Fruit fly (Drosophila melanogaster) whole organism, embryonic: ENCODE data around the gene CG17777.

Experiments used
- Abd-B ChIP-seq: fragments of 200-800 bp; sonication (Bioruptor generic); optimal IDR thresholded peaks from 2 replicates; lab custom pipeline; 2018; ENCODE audit warnings: missing biosample characterization, mild to moderate bottlenecking, missing genetic modification characterization, moderate library complexity
- Adf1 ChIP-seq: fragments of 200-800 bp; sonication (Bioruptor generic); IDR thresholded peaks from 2 replicates; pipeline ENCODE4 v1.3.6; 2022; ENCODE audit warnings: missing biosample characterization, missing genetic modification characterization
- Atf3 ChIP-seq: fragments of 200-800 bp; sonication (Bioruptor generic); optimal IDR thresholded peaks from 3 replicates; lab custom pipeline; 2016; ENCODE audit warnings: missing biosample characterization, missing genetic modification characterization
- B-H2 ChIP-seq: fragments of 200-800 bp; sonication (Bioruptor generic); optimal IDR thresholded peaks from 2 replicates; lab custom pipeline; 2018; ENCODE audit warnings: missing biosample characterization, mild to moderate bottlenecking, missing genetic modification characterization
- Bgb ChIP-seq: fragments of 200-800 bp; sonication (Bioruptor generic); IDR thresholded peaks from 2 replicates; pipeline ENCODE4 v1.3.6; 2022; ENCODE audit warnings: missing biosample characterization, missing genetic modification characterization; ENCODE audit not compliant: partially characterized antibody
- Blimp-1 ChIP-seq: fragments of 200-800 bp; sonication (Bioruptor generic); optimal IDR thresholded peaks from 3 replicates; lab custom pipeline; 2018; ENCODE audit warnings: missing biosample characterization, missing genetic modification characterization, mild to moderate bottlenecking, moderate library complexity, missing genetic modification reagents
- CG10274 ChIP-seq: fragments of 200-800 bp; sonication (Bioruptor generic); optimal IDR thresholded peaks from 3 replicates; lab custom pipeline; 2017; ENCODE audit warnings: missing biosample characterization, mild to moderate bottlenecking, missing genetic modification characterization
- CG11398 ChIP-seq: fragments of 200-800 bp; sonication (Bioruptor generic); optimal IDR thresholded peaks from 2 replicates; lab custom pipeline; 2016; ENCODE audit warnings: missing biosample characterization, missing genetic modification characterization
- CG11723 ChIP-seq: fragments of 200-800 bp; sonication (Bioruptor generic); optimal IDR thresholded peaks from 2 replicates; lab custom pipeline; 2017; ENCODE audit warnings: missing biosample characterization, mild to moderate bottlenecking, missing genetic modification characterization
- CG12299 ChIP-seq: fragments of 200-800 bp; sonication (Bioruptor generic); optimal IDR thresholded peaks from 2 replicates; lab custom pipeline; 2018; ENCODE audit warnings: missing biosample characterization, mild to moderate bottlenecking, missing genetic modification characterization
- CG15514 ChIP-seq: fragments of 200-800 bp; sonication (Bioruptor generic); optimal IDR thresholded peaks from 3 replicates; lab custom pipeline; 2017; ENCODE audit warnings: missing biosample characterization, missing genetic modification characterization, mild to moderate bottlenecking, moderate library complexity, missing genetic modification reagents
- CG1603 ChIP-seq: fragments of 200-800 bp; sonication (Bioruptor generic); optimal IDR thresholded peaks from 2 replicates; lab custom pipeline; 2019; ENCODE audit warnings: missing biosample characterization, mild to moderate bottlenecking, missing genetic modification characterization, moderate library complexity
- CG2120 ChIP-seq: fragments of 200-800 bp; sonication (Bioruptor generic); optimal IDR thresholded peaks from 3 replicates; lab custom pipeline; 2016; ENCODE audit warnings: missing biosample characterization, missing genetic modification characterization
- CG3065 ChIP-seq: fragments of 200-800 bp; sonication (Bioruptor generic); optimal IDR thresholded peaks from 2 replicates; lab custom pipeline; 2016; ENCODE audit warnings: missing biosample characterization, missing genetic modification characterization
- CG34376 ChIP-seq: fragments of 200-800 bp; sonication (Bioruptor generic); optimal IDR thresholded peaks from 2 replicates; lab custom pipeline; 2018; ENCODE audit warnings: missing biosample characterization, mild to moderate bottlenecking, missing genetic modification characterization
- CG5245 ChIP-seq: fragments of 200-800 bp; sonication (Bioruptor generic); optimal IDR thresholded peaks from 3 replicates; lab custom pipeline; 2016; ENCODE audit warnings: missing biosample characterization, missing genetic modification characterization
- CG5953 ChIP-seq: fragments of 200-800 bp; sonication (Bioruptor generic); IDR thresholded peaks from 2 replicates; pipeline ENCODE4 v1.3.6; 2022; ENCODE audit warnings: missing biosample characterization, missing genetic modification characterization
- CG6654 ChIP-seq: fragments of 200-800 bp; sonication (Bioruptor generic); optimal IDR thresholded peaks from 2 replicates; lab custom pipeline; 2017; ENCODE audit warnings: missing biosample characterization, mild to moderate bottlenecking, missing genetic modification characterization
- CG9817 ChIP-seq: fragments of 200-800 bp; sonication (Bioruptor generic); optimal IDR thresholded peaks from 2 replicates; lab custom pipeline; 2018; ENCODE audit warnings: missing biosample characterization, mild to moderate bottlenecking, missing genetic modification characterization, moderate library complexity
- D ChIP-seq, 2 experiments: fragments of 200-800 bp in 1 of 2; fragments of >200 bp in 1 of 2; sonication (Bioruptor generic) in 1 of 2; optimal IDR thresholded peaks; 2 replicates in 1 of 2; 3 replicates in 1 of 2; lab custom pipeline; 2017; ENCODE audit warnings: mild to moderate bottlenecking in 1 of 2, missing biosample characterization in 1 of 2, missing genetic modification characterization in 1 of 2, missing genetic modification reagents in 1 of 2
- Dp ChIP-seq: fragments of 200-800 bp; sonication (Bioruptor generic); optimal IDR thresholded peaks from 2 replicates; lab custom pipeline; 2018; ENCODE audit warnings: missing biosample characterization, mild to moderate bottlenecking, missing genetic modification characterization, moderate library complexity
- Ets65A ChIP-seq: fragments of 200-800 bp; sonication (Bioruptor generic); peaks from one replicate; lab custom pipeline; 2016; ENCODE audit warnings: missing biosample characterization, missing genetic modification characterization
- Fer1 ChIP-seq: fragments of 200-800 bp; sonication (Bioruptor generic); optimal IDR thresholded peaks from 2 replicates; lab custom pipeline; 2017; ENCODE audit warnings: missing biosample characterization, mild to moderate bottlenecking, missing genetic modification characterization
- HLHmδ ChIP-seq: fragments of 200-800 bp; sonication (Bioruptor generic); optimal IDR thresholded peaks from 2 replicates; lab custom pipeline; 2018; ENCODE audit warnings: missing biosample characterization, mild to moderate bottlenecking, missing genetic modification characterization, moderate library complexity
- Hsf ChIP-seq: fragments of 200-800 bp; sonication (Bioruptor generic); optimal IDR thresholded peaks from 3 replicates; lab custom pipeline; 2016; ENCODE audit warnings: missing biosample characterization, missing genetic modification characterization
- MBD-R2 ChIP-seq: fragments of 200-800 bp; sonication (Bioruptor generic); IDR thresholded peaks from 2 replicates; pipeline ENCODE4 v1.3.6; 2022; ENCODE audit warnings: missing biosample characterization, missing genetic modification characterization
- Mad ChIP-seq: fragments of 200-800 bp; sonication (Bioruptor generic); optimal IDR thresholded peaks from 2 replicates; lab custom pipeline; 2016; ENCODE audit warnings: missing biosample characterization, missing genetic modification characterization
- Nf-YA ChIP-seq: fragments of 200-800 bp; sonication (Bioruptor generic); IDR thresholded peaks from 2 replicates; pipeline ENCODE4 v1.3.6; 2022; ENCODE audit warnings: missing biosample characterization, missing genetic modification characterization
- Scr ChIP-seq: fragments of 200-800 bp; sonication (Bioruptor generic); IDR thresholded peaks from 2 replicates; pipeline ENCODE4 v1.3.6; 2022; ENCODE audit warnings: missing biosample characterization, missing genetic modification characterization; ENCODE audit not compliant: partially characterized antibody
- Xrp1 ChIP-seq: fragments of 200-800 bp; sonication (Bioruptor generic); IDR thresholded peaks from 2 replicates; pipeline ENCODE4 v1.3.6; 2022; ENCODE audit warnings: missing biosample characterization, missing genetic modification characterization
- abd-A ChIP-seq: fragments of 200-800 bp; sonication (Bioruptor generic); optimal IDR thresholded peaks from 3 replicates; lab custom pipeline; 2019; ENCODE audit warnings: missing biosample characterization, mild to moderate bottlenecking, missing genetic modification characterization, moderate library complexity
- dan ChIP-seq: fragments of 200-800 bp; sonication (Bioruptor generic); IDR thresholded peaks from 2 replicates; pipeline ENCODE4 v1.3.6; 2022; ENCODE audit warnings: missing biosample characterization, missing genetic modification characterization
- dmrt11E ChIP-seq: fragments of 200-800 bp; sonication (Bioruptor generic); optimal IDR thresholded peaks from 3 replicates; lab custom pipeline; 2018; ENCODE audit warnings: missing biosample characterization, mild to moderate bottlenecking, missing genetic modification characterization, moderate library complexity
- exex ChIP-seq: fragments of 200-800 bp; sonication (Bioruptor generic); optimal IDR thresholded peaks from 4 replicates; lab custom pipeline; 2018; ENCODE audit warnings: missing biosample characterization, mild to moderate bottlenecking, missing genetic modification characterization, moderate library complexity
- fru ChIP-seq: fragments of >200 bp; optimal IDR thresholded peaks from 2 replicates; lab custom pipeline; 2017
- hb ChIP-seq: fragments of 200-800 bp; sonication (Bioruptor generic); IDR thresholded peaks from 3 replicates; pipeline ENCODE4 v1.3.6; 2022; ENCODE audit warnings: missing biosample characterization, missing genetic modification characterization; ENCODE audit not compliant: partially characterized antibody
- jing ChIP-seq: fragments of 200-800 bp; sonication (Bioruptor generic); optimal IDR thresholded peaks from 2 replicates; lab custom pipeline; 2018; ENCODE audit warnings: missing biosample characterization, mild to moderate bottlenecking, missing genetic modification characterization
- lilli ChIP-seq: fragments of 200-800 bp; sonication (Bioruptor generic); optimal IDR thresholded peaks from 3 replicates; lab custom pipeline; 2016; ENCODE audit warnings: missing biosample characterization, missing genetic modification characterization
- nerfin-1 ChIP-seq: fragments of 200-800 bp; sonication (Bioruptor generic); optimal IDR thresholded peaks from 3 replicates; lab custom pipeline; 2019; ENCODE audit warnings: missing biosample characterization, mild to moderate bottlenecking, missing genetic modification characterization, moderate library complexity
- nerfin-2 ChIP-seq: fragments of 200-800 bp; sonication (Bioruptor generic); IDR thresholded peaks from 2 replicates; pipeline ENCODE4 v1.3.6; 2022; ENCODE audit warnings: missing biosample characterization, missing genetic modification characterization; ENCODE audit not compliant: partially characterized antibody
- nmo ChIP-seq: fragments of 200-800 bp; sonication (Bioruptor generic); optimal IDR thresholded peaks from 2 replicates; lab custom pipeline; 2018; ENCODE audit warnings: missing biosample characterization, mild to moderate bottlenecking, missing genetic modification characterization, moderate library complexity
- psq ChIP-seq: fragments of 200-800 bp; sonication (Bioruptor generic); optimal IDR thresholded peaks from 2 replicates; lab custom pipeline; 2017; ENCODE audit warnings: missing biosample characterization, missing genetic modification characterization
- sisA ChIP-seq: fragments of 200-800 bp; sonication (Bioruptor generic); IDR thresholded peaks from 2 replicates; pipeline ENCODE4 v1.3.6; 2022; ENCODE audit warnings: missing biosample characterization, missing genetic modification characterization
- sna ChIP-seq: fragments of 200-800 bp; sonication (Bioruptor generic); IDR thresholded peaks from 2 replicates; pipeline ENCODE4 v1.3.6; 2022; ENCODE audit warnings: missing biosample characterization, missing genetic modification characterization; ENCODE audit not compliant: partially characterized antibody
- trh ChIP-seq: fragments of 200-800 bp; sonication (Bioruptor generic); optimal IDR thresholded peaks from 2 replicates; lab custom pipeline; 2016; ENCODE audit warnings: missing biosample characterization, missing genetic modification characterization
- twi ChIP-seq: fragments of 200-800 bp; optimal IDR thresholded peaks from 2 replicates; lab custom pipeline; 2019; ENCODE audit warnings: missing biosample characterization, mild to moderate bottlenecking, missing genetic modification characterization, moderate library complexity
- zen ChIP-seq: fragments of 200-800 bp; sonication (Bioruptor generic); optimal IDR thresholded peaks from 3 replicates; lab custom pipeline; 2018; ENCODE audit warnings: missing biosample characterization, mild to moderate bottlenecking, missing genetic modification characterization, moderate library complexity
- zfh2 ChIP-seq: fragments of 200-800 bp; sonication (Bioruptor generic); optimal IDR thresholded peaks from 2 replicates; lab custom pipeline; 2016; ENCODE audit warnings: missing biosample characterization, missing genetic modification characterization

CG17777 gene

dm6 chrX:2157929-2158610, 28.6 kb upstream of the CG17777 start (continued):
- TF ChIP-seq zfh2 (no peak), Abd-B (peak; percentile 8), nerfin-1 (tag; lab: Kevin White, UChicago) (no peak), CG11398 (no peak), Adf1 (GFP tag; lab: Robert Waterston, UW) (peak; percentile 24; the same call in 1 of the 2 replicates), Atf3 (GFP tag; lab: Kevin White, UChicago) (no peak), abd-A (tag; lab: Kevin White, UChicago) (no peak), CG3065 (GFP tag; lab: Kevin White, UChicago) (no peak), twi (tag; lab: Kevin White, UChicago) (no peak), exex (tag; lab: Kevin White, UChicago) (no peak), CG34376 (GFP tag; lab: Kevin White, UChicago) (no peak), CG12299 (no peak), Xrp1 (no peak), CG9817 (tag; lab: Kevin White, UChicago) (no peak), CG10274 (GFP tag; lab: Kevin White, UChicago) (no peak), Bgb (GFP tag; lab: Robert Waterston, UW) (no peak), HLHmδ (GFP tag; lab: Kevin White, UChicago) (no peak), Hsf (GFP tag; lab: Kevin White, UChicago) (no peak), psq (GFP tag; lab: Kevin White, UChicago) (no peak)

- peak; percentile 83 for TF ChIP-seq CG15514 (GFP tag; lab: Kevin White, UChicago)
- no peak for TF ChIP-seq fru
- TF ChIP-seq nerfin-2: peak; percentile 87
- no peak for TF ChIP-seq CG6654 (GFP tag; lab: Kevin White, UChicago)
- TF ChIP-seq CG5245 (GFP tag; lab: Kevin White, UChicago): no peak
- TF ChIP-seq Ets65A (GFP tag; lab: Kevin White, UChicago): peak; percentile 75
- peak; percentile 34 for TF ChIP-seq nmo (GFP tag; lab: Kevin White, UChicago)
- TF ChIP-seq CG11723 (GFP tag; lab: Kevin White, UChicago): no peak
- peak; percentile 91 for TF ChIP-seq sna
- 0 out of 2 replicates have a peak, but pooled peaks have one; percentile 8 for TF ChIP-seq sisA (GFP tag; lab: Robert Waterston, UW)
- peak; percentile 6 for TF ChIP-seq Blimp-1 (GFP tag; lab: Kevin White, UChicago)
- no peak for TF ChIP-seq Hsf (GFP tag; lab: Kevin White, UChicago)
- TF ChIP-seq dan (GFP tag; lab: Robert Waterston, UW): no peak
- peak; percentile 52 for TF ChIP-seq MBD-R2 (GFP tag; lab: Robert Waterston, UW)
- TF ChIP-seq trh: no peak
- TF ChIP-seq jing (GFP tag; lab: Kevin White, UChicago): no peak
- no peak for TF ChIP-seq Nf-YA (GFP tag; lab: Robert Waterston, UW)
- TF ChIP-seq dmrt11E (tag; lab: Kevin White, UChicago): no peak
- TF ChIP-seq hb (GFP tag; lab: Robert Waterston, UW): peak; percentile 93
- peak; percentile 94 for TF ChIP-seq Scr (GFP tag; lab: Robert Waterston, UW)
- TF ChIP-seq D (optimal IDR thresholded peaks at IDR 0.05; lab: Kevin White, UChicago): peak; percentile 57
- TF ChIP-seq D (GFP tag; optimal IDR thresholded peaks at IDR 0.05; lab: Kevin White, UChicago): no peak
- TF ChIP-seq B-H2 (GFP tag; lab: Kevin White, UChicago): peak; percentile 19
- TF ChIP-seq zen: peak; percentile 22
- peak; percentile 58 for TF ChIP-seq CG2120 (GFP tag; lab: Kevin White, UChicago)
- peak; percentile 91 for TF ChIP-seq Dp (GFP tag; lab: Kevin White, UChicago)
- peak; percentile 58 for TF ChIP-seq lilli
- peak; percentile 16 for TF ChIP-seq Mad (GFP tag; lab: Kevin White, UChicago)
- peak; percentile 19 for TF ChIP-seq Fer1
- no peak for TF ChIP-seq psq (GFP tag; lab: Kevin White, UChicago)
- TF ChIP-seq CG1603 (tag; lab: Kevin White, UChicago): peak; percentile 85
- no peak for TF ChIP-seq CG5953
These were observed 27.9 kb upstream of the CG17777 start, which contains the start of gene wapl for dm6 chrX:2158668-2159163. Gene wapl, minus strand, starts transcription at chrX:2158983.
